Fruit fly (Drosophila melanogaster) whole organism, embryonic: ENCODE measurements around the gene smo.

Experiments
- Blimp-1 ChIP-seq: fragments of 200-800 bp; sonication (Bioruptor generic); optimal IDR thresholded peaks from 3 replicates; lab custom pipeline; 2018; ENCODE audit warnings: missing biosample characterization, missing genetic modification characterization, mild to moderate bottlenecking, moderate library complexity, missing genetic modification reagents
- CG11085 ChIP-seq: fragments of 200-800 bp; sonication (Bioruptor generic); IDR thresholded peaks from 2 replicates; pipeline ENCODE4 v1.3.6; 2022; ENCODE audit warnings: missing biosample characterization, missing genetic modification characterization
- CG11504 ChIP-seq: fragments of 200-800 bp; sonication (Bioruptor generic); optimal IDR thresholded peaks from 3 replicates; lab custom pipeline; 2019; ENCODE audit warnings: missing biosample characterization, mild to moderate bottlenecking, missing genetic modification characterization, moderate library complexity
- CG13296 ChIP-seq: fragments of 200-800 bp; sonication (Bioruptor generic); optimal IDR thresholded peaks from 3 replicates; lab custom pipeline; 2018; ENCODE audit warnings: missing biosample characterization, mild to moderate bottlenecking, missing genetic modification characterization
- CG14860 ChIP-seq: fragments of 200-800 bp; sonication (Bioruptor generic); IDR thresholded peaks from 3 replicates; pipeline ENCODE4 v1.3.6; 2022; ENCODE audit warnings: missing biosample characterization, missing genetic modification characterization; ENCODE audit not compliant: partially characterized antibody
- CG17568 ChIP-seq: fragments of 200-800 bp; sonication (Bioruptor generic); optimal IDR thresholded peaks from 2 replicates; lab custom pipeline; 2018; ENCODE audit warnings: missing biosample characterization, mild to moderate bottlenecking, missing genetic modification characterization, moderate library complexity
- CG17829 ChIP-seq: fragments of 200-800 bp; optimal IDR thresholded peaks from 2 replicates; lab custom pipeline; 2019; ENCODE audit warnings: missing biosample characterization, mild to moderate bottlenecking, missing genetic modification characterization, moderate library complexity
- CG18619 ChIP-seq: fragments of 200-800 bp; sonication (Bioruptor generic); optimal IDR thresholded peaks from 3 replicates; lab custom pipeline; 2017; ENCODE audit warnings: missing biosample characterization, mild to moderate bottlenecking, missing genetic modification characterization
- CG2129 ChIP-seq: fragments of 200-800 bp; sonication (Bioruptor generic); IDR thresholded peaks from 2 replicates; pipeline ENCODE4 v1.3.6; 2022; ENCODE audit warnings: missing biosample characterization, missing genetic modification characterization; ENCODE audit not compliant: partially characterized antibody
- CG31441 ChIP-seq: fragments of 200-800 bp; sonication (Bioruptor generic); IDR thresholded peaks from 2 replicates; pipeline ENCODE4 v1.3.6; 2022; ENCODE audit warnings: missing biosample characterization, missing genetic modification characterization
- CG34224 ChIP-seq: fragments of 200-800 bp; sonication (Bioruptor generic); IDR thresholded peaks from 3 replicates; pipeline ENCODE4 v1.3.6; 2022; ENCODE audit warnings: missing biosample characterization, missing genetic modification characterization; ENCODE audit not compliant: partially characterized antibody
- CG34376 ChIP-seq: fragments of 200-800 bp; sonication (Bioruptor generic); optimal IDR thresholded peaks from 2 replicates; lab custom pipeline; 2018; ENCODE audit warnings: missing biosample characterization, mild to moderate bottlenecking, missing genetic modification characterization
- CG43689 ChIP-seq: fragments of 200-800 bp; sonication (Bioruptor generic); IDR thresholded peaks from 2 replicates; pipeline ENCODE4 v1.3.6; 2022; ENCODE audit warnings: missing biosample characterization, missing genetic modification characterization
- CG6254 ChIP-seq: fragments of 200-800 bp; sonication (Bioruptor generic); optimal IDR thresholded peaks from 3 replicates; lab custom pipeline; 2017; ENCODE audit warnings: mild to moderate bottlenecking, missing biosample characterization, missing genetic modification reagents, missing genetic modification characterization
- CG6765 ChIP-seq: fragments of 200-800 bp; sonication (Bioruptor generic); optimal IDR thresholded peaks from 3 replicates; lab custom pipeline; 2017; ENCODE audit warnings: missing biosample characterization, mild to moderate bottlenecking, missing genetic modification characterization
- Dfd ChIP-seq, 2 experiments: fragments of >200 bp; optimal IDR thresholded peaks; 2 replicates each; lab custom pipeline; 2017; ENCODE audit warnings: missing biosample characterization in 2 of 2, missing genetic modification characterization in 2 of 2
- Fer1 ChIP-seq: fragments of 200-800 bp; sonication (Bioruptor generic); optimal IDR thresholded peaks from 2 replicates; lab custom pipeline; 2017; ENCODE audit warnings: missing biosample characterization, mild to moderate bottlenecking, missing genetic modification characterization
- H2.0 ChIP-seq: fragments of 200-800 bp; sonication (Bioruptor generic); IDR thresholded peaks from 2 replicates; pipeline ENCODE4 v1.3.6; 2022; ENCODE audit warnings: missing biosample characterization, missing genetic modification characterization
- HmgZ ChIP-seq: fragments of 200-800 bp; sonication (Bioruptor generic); optimal IDR thresholded peaks from 2 replicates; lab custom pipeline; 2018; ENCODE audit warnings: missing biosample characterization, mild to moderate bottlenecking, missing genetic modification characterization
- Hmx ChIP-seq: fragments of 200-800 bp; sonication (Bioruptor generic); optimal IDR thresholded peaks from 2 replicates; lab custom pipeline; 2016; ENCODE audit warnings: missing biosample characterization, missing genetic modification characterization
- Myb ChIP-seq: fragments of 200-800 bp; sonication (Bioruptor generic); optimal IDR thresholded peaks from 2 replicates; lab custom pipeline; 2016; ENCODE audit warnings: missing biosample characterization, missing genetic modification characterization
- Six4 ChIP-seq: fragments of 200-800 bp; sonication (Bioruptor generic); optimal IDR thresholded peaks from 2 replicates; lab custom pipeline; 2016; ENCODE audit warnings: missing biosample characterization, missing genetic modification characterization
- az2 ChIP-seq: fragments of 200-800 bp; sonication (Bioruptor generic); optimal IDR thresholded peaks from 3 replicates; lab custom pipeline; 2016; ENCODE audit warnings: missing biosample characterization, missing genetic modification characterization
- caup ChIP-seq: fragments of 200-800 bp; sonication (Bioruptor generic); optimal IDR thresholded peaks from 3 replicates; lab custom pipeline; 2017; ENCODE audit warnings: missing biosample characterization, mild to moderate bottlenecking, missing genetic modification characterization, moderate library complexity; ENCODE audit not compliant: severe bottlenecking
- emc ChIP-seq: fragments of 200-800 bp; sonication (Bioruptor generic); optimal IDR thresholded peaks from 2 replicates; lab custom pipeline; 2016; ENCODE audit warnings: missing biosample characterization, missing genetic modification characterization
- eyg ChIP-seq: fragments of 200-800 bp; sonication (Bioruptor generic); optimal IDR thresholded peaks from 3 replicates; lab custom pipeline; 2016; ENCODE audit warnings: missing biosample characterization, missing genetic modification characterization
- fru ChIP-seq: fragments of >200 bp; optimal IDR thresholded peaks from 2 replicates; lab custom pipeline; 2017
- gem ChIP-seq: fragments of 200-800 bp; sonication (Bioruptor generic); optimal IDR thresholded peaks from 2 replicates; lab custom pipeline; 2019; ENCODE audit warnings: missing biosample characterization, mild to moderate bottlenecking, missing genetic modification characterization, moderate library complexity
- grau ChIP-seq: fragments of 200-800 bp; optimal IDR thresholded peaks from 3 replicates; lab custom pipeline; 2019; ENCODE audit warnings: missing biosample characterization, mild to moderate bottlenecking, missing genetic modification characterization, moderate library complexity
- ind ChIP-seq: fragments of 200-800 bp; sonication (Bioruptor generic); optimal IDR thresholded peaks from 3 replicates; lab custom pipeline; 2016; ENCODE audit warnings: missing biosample characterization, missing genetic modification characterization
- klu ChIP-seq: fragments of 200-800 bp; sonication (Bioruptor generic); IDR thresholded peaks from 2 replicates; pipeline ENCODE4 v1.3.6; 2022; ENCODE audit warnings: missing biosample characterization, missing genetic modification characterization
- lmd ChIP-seq: fragments of 200-800 bp; sonication (Bioruptor generic); IDR thresholded peaks from 2 replicates; pipeline ENCODE4 v1.3.6; 2022; ENCODE audit warnings: missing biosample characterization, missing genetic modification characterization
- lola ChIP-seq, 3 experiments: fragments of >200 bp in 2 of 3; fragments of 200-800 bp in 1 of 3; sonication (Bioruptor generic) in 1 of 3; optimal IDR thresholded peaks; 2 replicates each; lab custom pipeline; 2017 to 2019; ENCODE audit warnings: missing biosample characterization in 3 of 3, missing genetic modification characterization in 3 of 3, mild to moderate bottlenecking in 1 of 3, moderate library complexity in 1 of 3
- nau ChIP-seq: fragments of 200-800 bp; sonication (Bioruptor generic); optimal IDR thresholded peaks from 3 replicates; lab custom pipeline; 2017; ENCODE audit warnings: missing biosample characterization, mild to moderate bottlenecking, missing genetic modification characterization, missing genetic modification reagents
- sisA ChIP-seq: fragments of 200-800 bp; sonication (Bioruptor generic); IDR thresholded peaks from 2 replicates; pipeline ENCODE4 v1.3.6; 2022; ENCODE audit warnings: missing biosample characterization, missing genetic modification characterization
- slou ChIP-seq: fragments of 200-800 bp; sonication (Bioruptor generic); optimal IDR thresholded peaks from 3 replicates; lab custom pipeline; 2016; ENCODE audit warnings: missing biosample characterization, missing genetic modification characterization
- ssp ChIP-seq: fragments of 200-800 bp; sonication (Bioruptor generic); IDR thresholded peaks from 2 replicates; pipeline ENCODE4 v1.3.6; 2022; ENCODE audit warnings: missing biosample characterization, missing genetic modification characterization
- zen ChIP-seq: fragments of 200-800 bp; sonication (Bioruptor generic); optimal IDR thresholded peaks from 3 replicates; lab custom pipeline; 2018; ENCODE audit warnings: missing biosample characterization, mild to moderate bottlenecking, missing genetic modification characterization, moderate library complexity
- zen2 ChIP-seq: fragments of 200-800 bp; sonication (Bioruptor generic); IDR thresholded peaks from 3 replicates; pipeline ENCODE4 v1.3.6; 2022; ENCODE audit warnings: missing biosample characterization, missing genetic modification characterization; ENCODE audit not compliant: partially characterized antibody

Gene smo

DNA sequence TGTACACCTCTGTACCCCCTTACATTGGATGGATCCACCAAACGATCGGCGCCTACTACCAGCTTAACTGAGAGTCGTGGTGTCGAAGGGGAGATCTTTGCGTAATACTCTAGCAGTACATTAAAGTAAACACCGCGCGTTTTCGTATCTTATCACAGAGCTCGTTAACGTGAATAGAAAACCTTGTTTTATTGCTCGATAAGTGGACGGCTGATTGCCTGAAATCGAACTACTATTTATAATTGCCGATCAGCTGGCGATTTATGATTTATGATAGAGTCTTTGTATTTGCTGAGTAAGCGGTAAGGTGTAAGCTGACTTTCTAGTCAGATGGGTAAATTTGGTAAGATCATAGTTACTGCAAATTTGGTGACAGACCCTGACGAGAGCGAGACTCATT, 45.5 kb downstream of the smo start (continued):
- no peak for TF ChIP-seq nau (GFP tag; lab: Kevin White, UChicago)
- no peak for TF ChIP-seq Dfd (GFP tag; optimal IDR thresholded peaks at IDR 0.05; lab: Kevin White, UChicago)
- no peak for TF ChIP-seq fru (lab: Kevin White, UChicago)
- TF ChIP-seq H2.0 (GFP tag; lab: Robert Waterston, UW): no peak
- no peak for TF ChIP-seq CG34224 (GFP tag; lab: Robert Waterston, UW)
- no peak for TF ChIP-seq lmd
- peak; percentile 60 for TF ChIP-seq CG34376
- TF ChIP-seq Six4 (GFP tag; lab: Kevin White, UChicago): no peak
- TF ChIP-seq CG43689 (GFP tag; lab: Robert Waterston, UW): no peak
- no peak for TF ChIP-seq eyg
- TF ChIP-seq CG14860 (GFP tag; lab: Robert Waterston, UW): no peak
- no peak for TF ChIP-seq CG31441 (GFP tag; lab: Robert Waterston, UW)
- TF ChIP-seq gem: no peak
- no peak for TF ChIP-seq lola (GFP tag; optimal IDR thresholded peaks at IDR 0.05; lab: Kevin White, UChicago)
- TF ChIP-seq CG11504 (tag; lab: Kevin White, UChicago): no peak
- TF ChIP-seq Blimp-1 (GFP tag; lab: Kevin White, UChicago): no peak
- no peak for TF ChIP-seq klu
- TF ChIP-seq Fer1 (GFP tag; lab: Kevin White, UChicago): no peak
- TF ChIP-seq CG6765 (GFP tag; lab: Kevin White, UChicago): no peak
- no peak for TF ChIP-seq grau
- no peak for TF ChIP-seq CG11085
- peak; percentile 4 for TF ChIP-seq caup
- no peak for TF ChIP-seq ssp (GFP tag; lab: Robert Waterston, UW)
- TF ChIP-seq Myb: no peak
- no peak for TF ChIP-seq zen (tag; lab: Kevin White, UChicago)
- TF ChIP-seq CG17568 (GFP tag; lab: Kevin White, UChicago): no peak
- no peak for TF ChIP-seq zen2
- TF ChIP-seq CG6254 (GFP tag; lab: Kevin White, UChicago): peak; percentile 29
- TF ChIP-seq sisA (GFP tag; lab: Robert Waterston, UW): no peak
- no peak for TF ChIP-seq CG2129 (GFP tag; lab: Robert Waterston, UW)
- TF ChIP-seq Hmx (GFP tag; lab: Kevin White, UChicago): no peak
- no peak for TF ChIP-seq az2
- TF ChIP-seq emc (GFP tag; lab: Kevin White, UChicago): no peak
- no peak for TF ChIP-seq ind (GFP tag; lab: Kevin White, UChicago)
- TF ChIP-seq slou (GFP tag; lab: Kevin White, UChicago): no peak
- peak; percentile 24 for TF ChIP-seq CG13296 (GFP tag; lab: Kevin White, UChicago)
- TF ChIP-seq HmgZ (tag; lab: Kevin White, UChicago): peak; percentile 23

DNA sequence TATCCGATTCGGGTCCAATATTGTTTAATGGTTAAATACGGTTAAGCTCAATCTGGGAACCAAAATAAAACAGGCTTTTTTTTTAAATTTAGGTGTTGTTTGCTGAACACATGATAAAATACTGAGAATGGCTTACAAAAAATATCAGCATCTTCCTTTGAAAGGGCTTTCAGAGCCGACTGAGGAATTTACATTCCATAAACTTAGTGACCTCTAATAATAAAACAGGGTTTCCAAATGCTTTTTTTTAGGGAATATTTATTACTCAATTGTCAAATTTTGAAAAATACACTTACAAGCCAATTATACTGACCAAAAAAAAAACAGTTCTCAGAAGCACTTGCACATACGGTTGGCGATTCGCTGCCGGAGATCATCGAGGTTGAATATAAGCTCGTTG, 52.3 kb downstream of the smo start, which contains the start of gene CG43755:
Gene CG43755 (minus strand): TSS at position 101 of the 400 bp plus-strand sequence.
- no peak for TF ChIP-seq CG18619 (GFP tag; lab: Kevin White, UChicago)
- TF ChIP-seq CG17829 (tag; lab: Kevin White, UChicago): peak; percentile 28
